Worm (Caenorhabditis elegans): Measurements from ENCODE around the gene str-83.

- no peak for TF ChIP-seq ama-1 (optimal IDR thresholded peaks at IDR 0.05)
- no peak for TF ChIP-seq mep-1 (tag; optimal IDR thresholded peaks at IDR 0.05)
- TF ChIP-seq elt-2 (tag; optimal IDR thresholded peaks at IDR 0.05): no peak
- TF ChIP-seq unc-62 (GFP tag; optimal IDR thresholded peaks at IDR 0.05): no peak
- TF ChIP-seq mdl-1 (tag; optimal IDR thresholded peaks at IDR 0.05): no peak
- no peak for TF ChIP-seq ceh-82 (tag; optimal IDR thresholded peaks at IDR 0.05)
- no peak for TF ChIP-seq unc-86 (tag; optimal IDR thresholded peaks at IDR 0.05)
- no peak for TF ChIP-seq unc-30 (tag; optimal IDR thresholded peaks at IDR 0.05)
- no peak for TF ChIP-seq elt-3 (tag; optimal IDR thresholded peaks at IDR 0.05)
- TF ChIP-seq lsy-2 (tag; optimal IDR thresholded peaks at IDR 0.05): no peak
These were observed 28.2 kb downstream of the str-83 start, which contains the start of gene srh-8 for ce11 chrV:4005219-4005618.

All from whole organism, L1 larva.